Fruit fly (Drosophila melanogaster): Measurements from ENCODE around the gene Or22c.

DNA sequence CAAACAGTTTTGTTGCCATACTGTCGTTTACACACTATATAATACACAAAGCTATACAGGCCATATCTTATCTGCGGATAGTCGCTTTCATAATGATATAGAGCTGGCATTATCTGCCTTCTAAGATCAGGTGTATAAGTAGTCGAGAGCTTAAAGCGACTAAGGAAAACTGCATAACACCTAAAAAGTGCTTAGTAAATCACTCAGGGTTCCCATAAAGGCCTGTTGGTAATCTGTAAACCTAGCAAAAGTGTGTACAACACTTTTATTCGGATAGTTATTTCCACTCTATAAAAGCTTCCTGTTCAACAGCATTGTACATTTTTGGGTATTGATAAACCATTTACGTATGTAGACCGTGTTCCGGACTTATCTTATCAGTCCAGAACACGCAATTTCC lies 14.9 kb upstream of the Or22c start:
- peak; percentile 11 for TF ChIP-seq cic (GFP tag; optimal IDR thresholded peaks at IDR 0.05)
- no peak for TF ChIP-seq CG11617 (GFP tag; optimal IDR thresholded peaks at IDR 0.05)
- no peak for TF ChIP-seq Clk (GFP tag; optimal IDR thresholded peaks at IDR 0.05)
- TF ChIP-seq Mnt (GFP tag; optimal IDR thresholded peaks at IDR 0.05) = peak; percentile 17
- TF ChIP-seq CG14711 (tag; optimal IDR thresholded peaks at IDR 0.05) = no peak
- peak; percentile 20 for TF ChIP-seq CG7101 (tag; optimal IDR thresholded peaks at IDR 0.05)
- TF ChIP-seq CG33017 (tag; optimal IDR thresholded peaks at IDR 0.05) = peak; percentile 35
- TF ChIP-seq CG12768 (GFP tag; optimal IDR thresholded peaks at IDR 0.05) = peak; percentile 40
- no peak for TF ChIP-seq ovo (GFP tag; optimal IDR thresholded peaks at IDR 0.05)
- TF ChIP-seq CG7045 (GFP tag; optimal IDR thresholded peaks at IDR 0.05) = no peak
- TF ChIP-seq cnc (optimal IDR thresholded peaks at IDR 0.05) = no peak
- no peak for TF ChIP-seq toe (GFP tag; optimal IDR thresholded peaks at IDR 0.05)

Data from whole organism, adult.